Worm (Caenorhabditis elegans): ENCODE results near the gene F32D8.7.

F32D8.7 gene

DNA sequence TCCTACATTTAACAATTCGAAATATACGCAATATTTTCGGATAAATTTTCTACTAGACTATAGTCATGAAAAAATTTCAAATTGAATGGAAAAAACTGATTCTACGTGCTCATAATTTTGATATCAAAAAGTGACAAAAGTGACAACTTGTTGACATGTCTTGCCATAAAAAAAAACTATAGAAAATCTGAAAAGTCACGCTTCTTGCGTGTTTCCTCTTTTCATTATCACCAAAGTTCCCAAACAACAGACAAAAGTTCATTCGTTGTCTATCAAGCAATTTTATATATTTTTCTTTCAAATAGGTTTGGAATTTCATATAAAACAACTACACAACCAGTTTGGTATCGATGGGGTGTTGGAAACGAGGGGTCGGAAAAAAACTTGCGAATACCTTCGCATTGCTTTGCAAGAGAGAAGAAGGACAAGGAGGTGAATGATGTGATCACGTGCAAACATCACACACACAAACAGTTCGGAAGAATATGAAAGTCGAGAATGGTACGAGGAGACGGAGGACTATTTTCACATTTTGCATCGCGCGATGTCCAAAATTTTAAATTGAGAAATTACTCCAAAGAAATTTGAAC, 39.1 kb upstream of the F32D8.7 start:
- TF ChIP-seq sptf-1 (tag; optimal IDR thresholded peaks at IDR 0.05) (no peak), lin-32 (GFP tag; optimal IDR thresholded peaks at IDR 0.05) (no peak), unc-62 (GFP tag; optimal IDR thresholded peaks at IDR 0.05) (no peak), nhr-12 (tag; optimal IDR thresholded peaks at IDR 0.05) (no peak), flh-1 (GFP tag; optimal IDR thresholded peaks at IDR 0.05) (no peak), unc-120 (tag; optimal IDR thresholded peaks at IDR 0.05; ENCODE audit: poor library complexity, severe bottlenecking) (no peak), M03D4.4 (tag; optimal IDR thresholded peaks at IDR 0.05) (no peak), mep-1 (tag; optimal IDR thresholded peaks at IDR 0.05) (no peak), elt-1 (tag; optimal IDR thresholded peaks at IDR 0.05; ENCODE audit: borderline replicate concordance, insufficient read depth) (no peak)

DNA sequence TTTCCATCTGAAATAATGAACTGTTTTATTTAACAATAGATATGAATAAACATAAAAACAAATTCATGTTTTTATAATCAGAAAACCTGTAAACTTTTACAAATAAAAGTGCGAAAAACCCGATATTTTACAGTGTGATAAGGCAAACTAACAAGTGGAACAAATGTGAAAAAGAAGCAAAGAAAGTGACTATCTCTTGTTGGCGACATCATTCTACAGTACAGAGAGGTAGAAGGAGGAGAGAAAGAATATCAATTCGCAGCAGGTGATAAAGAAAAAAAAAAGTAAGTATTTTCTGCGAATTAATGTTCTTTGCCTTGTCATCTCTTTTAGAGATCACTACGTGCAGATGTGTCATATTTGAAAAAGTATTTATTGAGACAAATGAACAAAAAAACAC, 38.5 kb upstream of the F32D8.7 start:
- TF ChIP-seq unc-39 (tag; optimal IDR thresholded peaks at IDR 0.05) (no peak), ces-1 (GFP tag; optimal IDR thresholded peaks at IDR 0.05) (no peak), snpc-4 (tag; optimal IDR thresholded peaks at IDR 0.05) (no peak), ceh-83 (GFP tag; optimal IDR thresholded peaks at IDR 0.05) (no peak)

DNA sequence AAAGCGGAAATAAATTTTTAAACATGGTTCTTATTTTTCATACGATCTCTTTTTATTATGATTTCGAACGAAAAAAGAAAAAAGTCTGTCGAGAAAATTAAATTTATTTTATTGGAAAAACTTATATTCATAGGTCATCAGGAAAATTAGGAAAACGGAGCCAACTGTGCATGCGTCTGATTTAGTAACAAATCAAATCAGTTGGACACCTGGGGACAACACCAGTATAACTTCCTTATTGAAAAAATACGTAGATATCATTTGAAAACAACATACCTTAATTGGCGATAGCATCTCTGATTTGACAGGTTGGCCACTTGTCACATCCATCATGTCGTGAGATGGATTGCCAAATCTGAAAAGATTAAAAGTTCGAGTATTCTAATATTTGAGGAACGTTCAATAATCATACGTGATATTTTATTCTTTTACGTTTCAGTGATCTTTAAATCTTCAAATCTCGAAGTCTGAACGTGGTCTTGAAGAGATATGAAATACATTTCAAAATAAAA, 37.7 kb upstream of the F32D8.7 start:
- TF ChIP-seq mab-5 (tag; optimal IDR thresholded peaks at IDR 0.05) (no peak), nhr-76 (tag; optimal IDR thresholded peaks at IDR 0.05) (no peak), unc-62 (GFP tag; optimal IDR thresholded peaks at IDR 0.05) (peak; percentile 55)

DNA sequence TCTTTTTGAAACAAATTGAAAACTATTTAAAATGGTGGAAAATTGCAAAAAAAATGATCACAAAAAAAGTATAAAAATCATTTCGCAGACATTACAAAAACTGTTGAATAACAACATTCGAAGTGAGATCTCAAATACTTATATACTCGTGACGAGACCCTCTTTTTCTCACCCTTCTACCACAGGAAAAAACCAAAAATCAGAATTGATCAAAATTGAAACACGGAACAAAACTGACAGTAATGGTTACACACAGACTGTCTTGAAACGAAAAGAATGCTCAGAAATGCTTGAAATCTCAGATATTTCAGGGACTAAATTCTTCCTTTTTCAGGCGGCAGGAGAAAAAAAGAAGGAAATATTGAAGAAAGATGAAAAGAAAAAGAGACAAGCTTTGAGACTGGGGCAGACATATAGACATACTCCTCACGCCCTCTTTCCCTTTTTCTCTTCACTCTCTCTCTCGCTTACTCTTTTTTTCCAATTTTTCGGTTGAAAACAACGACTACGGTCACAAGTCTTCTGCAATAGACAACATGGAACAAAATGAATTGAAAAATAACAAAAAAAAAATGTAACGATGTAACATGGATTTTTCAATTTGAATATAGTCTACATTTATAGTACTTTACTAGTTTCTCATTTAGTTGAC, 36.5 kb upstream of the F32D8.7 start:
- TF ChIP-seq sem-2 (GFP tag; optimal IDR thresholded peaks at IDR 0.05) (no peak), tbx-8 (GFP tag; optimal IDR thresholded peaks at IDR 0.05) (no peak), snpc-4 (tag; optimal IDR thresholded peaks at IDR 0.05) (no peak), ztf-11 (tag; optimal IDR thresholded peaks at IDR 0.05) (no peak), ceh-83 (GFP tag; optimal IDR thresholded peaks at IDR 0.05) (no peak), blmp-1 (tag; optimal IDR thresholded peaks at IDR 0.05) (no peak), elt-1 (tag; optimal IDR thresholded peaks at IDR 0.05; ENCODE audit: borderline replicate concordance, insufficient read depth) (no peak)

DNA sequence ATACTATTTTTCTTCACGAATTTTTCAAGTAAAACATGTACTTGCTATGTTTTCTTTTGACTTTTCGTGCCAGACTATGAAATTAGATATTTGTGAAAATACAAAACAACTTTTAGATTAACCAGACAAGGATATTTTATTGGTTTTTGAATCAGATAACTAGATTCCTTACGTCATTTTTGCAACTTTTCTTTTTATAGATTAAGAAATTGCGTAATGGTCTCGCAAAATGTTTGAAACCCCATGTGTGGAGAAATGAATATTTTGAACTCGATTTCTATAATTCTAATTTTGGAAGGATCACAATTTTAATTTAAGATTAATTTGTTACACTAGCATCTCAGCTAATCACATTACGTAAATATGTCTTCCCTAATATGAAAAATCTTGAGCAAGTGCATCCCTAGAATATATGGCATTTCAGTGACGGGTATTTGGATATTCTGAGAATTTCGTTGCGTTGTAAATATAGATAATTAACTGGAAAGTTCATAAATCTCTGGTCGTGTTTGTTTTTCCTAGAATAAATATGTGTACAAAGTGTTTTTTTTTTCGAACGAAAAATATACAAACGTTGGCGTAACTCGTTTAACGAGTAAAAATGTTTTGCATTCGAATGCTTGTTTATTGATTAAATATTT, 35.7 kb upstream of the F32D8.7 start:
- TF ChIP-seq hlh-1 (tag; optimal IDR thresholded peaks at IDR 0.05) = no peak
- no peak for TF ChIP-seq sem-2 (GFP tag; optimal IDR thresholded peaks at IDR 0.05)
- no peak for TF ChIP-seq blmp-1 (tag; optimal IDR thresholded peaks at IDR 0.05)
- TF ChIP-seq nhr-76 (tag; optimal IDR thresholded peaks at IDR 0.05) = no peak
- peak; percentile 91 for TF ChIP-seq zip-8 (tag; optimal IDR thresholded peaks at IDR 0.05)
- no peak for TF ChIP-seq flh-1 (GFP tag; optimal IDR thresholded peaks at IDR 0.05)
- no peak for TF ChIP-seq nhr-2 (tag; optimal IDR thresholded peaks at IDR 0.05)
- TF ChIP-seq drap-1 (GFP tag; optimal IDR thresholded peaks at IDR 0.05) = no peak

DNA sequence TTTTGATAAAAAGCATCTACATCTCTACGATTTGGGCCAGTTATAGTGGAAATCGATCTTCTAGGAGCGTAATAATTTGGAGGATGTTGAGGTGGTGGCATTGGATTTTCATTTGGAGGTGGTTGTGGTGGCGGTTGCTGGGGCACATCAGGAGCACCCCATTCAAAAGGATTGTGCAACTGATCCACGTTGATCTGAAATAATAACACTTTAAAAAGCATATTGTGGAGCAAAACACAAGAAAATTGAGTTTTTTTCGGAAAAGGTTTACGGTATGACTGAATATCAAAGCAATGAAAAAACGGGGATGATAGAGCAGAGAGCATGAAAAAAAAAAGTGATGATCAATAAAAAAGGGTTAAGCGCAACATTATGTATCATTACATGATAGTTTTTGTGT, 32.6 kb upstream of the F32D8.7 start, which contains the start of gene saeg-1:
Gene saeg-1 (minus strand): TSS at position 101 of the 400 bp plus-strand sequence.
- TF ChIP-seq M03D4.4 (tag; optimal IDR thresholded peaks at IDR 0.05) (no peak), nhr-12 (tag; optimal IDR thresholded peaks at IDR 0.05) (no peak), flh-1 (GFP tag; optimal IDR thresholded peaks at IDR 0.05) (no peak), nhr-28 (tag; optimal IDR thresholded peaks at IDR 0.05) (no peak), tbx-8 (GFP tag; optimal IDR thresholded peaks at IDR 0.05) (no peak), lsy-2 (tag; optimal IDR thresholded peaks at IDR 0.05) (no peak), mep-1 (tag; optimal IDR thresholded peaks at IDR 0.05) (no peak), ces-1 (GFP tag; optimal IDR thresholded peaks at IDR 0.05) (no peak), ceh-39 (tag; optimal IDR thresholded peaks at IDR 0.05) (no peak), blmp-1 (tag; optimal IDR thresholded peaks at IDR 0.05) (no peak), unc-39 (tag; optimal IDR thresholded peaks at IDR 0.05) (no peak), ham-2 (GFP tag; optimal IDR thresholded peaks at IDR 0.05) (no peak), elt-3 (tag; optimal IDR thresholded peaks at IDR 0.05) (no peak), ztf-11 (tag; optimal IDR thresholded peaks at IDR 0.05) (no peak)
